Fruit fly (Drosophila melanogaster) whole organism, adult: ENCODE results near the gene CG12299.

ENCODE experiments used
- CG11617 ChIP-seq: fragments of 200-800 bp; sonication (Bioruptor generic); optimal IDR thresholded peaks from 2 replicates; lab custom pipeline; 2017; ENCODE audit warnings: mild to moderate bottlenecking, missing biosample characterization, missing genetic modification reagents, missing genetic modification characterization
- CG12768 ChIP-seq: fragments of 200-800 bp; sonication (Bioruptor generic); optimal IDR thresholded peaks from 2 replicates; lab custom pipeline; 2017; ENCODE audit warnings: missing biosample characterization, missing genetic modification characterization, mild to moderate bottlenecking, moderate library complexity, missing genetic modification reagents
- CG33017 ChIP-seq: fragments of 200-800 bp; sonication (Bioruptor generic); optimal IDR thresholded peaks from 2 replicates; lab custom pipeline; 2018; ENCODE audit warnings: missing biosample characterization, mild to moderate bottlenecking, missing genetic modification characterization, moderate library complexity
- CG7101 ChIP-seq: fragments of 200-800 bp; sonication (Bioruptor generic); optimal IDR thresholded peaks from 2 replicates; lab custom pipeline; 2018; ENCODE audit warnings: missing biosample characterization, mild to moderate bottlenecking, missing genetic modification characterization, moderate library complexity
- Clk ChIP-seq: fragments of 200-800 bp; sonication (Bioruptor generic); optimal IDR thresholded peaks from 2 replicates; lab custom pipeline; 2017; ENCODE audit warnings: missing biosample characterization, missing genetic modification characterization
- Hr96 ChIP-seq: fragments of 200-800 bp; sonication (Bioruptor generic); optimal IDR thresholded peaks from 2 replicates; lab custom pipeline; 2016; ENCODE audit warnings: missing biosample characterization, missing genetic modification characterization
- cnc ChIP-seq, 2 experiments: fragments of >200 bp; optimal IDR thresholded peaks; 2 replicates each; lab custom pipeline; 2017
- kay ChIP-seq: fragments of 200-800 bp; sonication (Bioruptor generic); peaks from one replicate; lab custom pipeline; 2016; ENCODE audit warnings: missing biosample characterization, missing genetic modification characterization, borderline replicate concordance
- pad ChIP-seq: fragments of 200-800 bp; sonication (Bioruptor generic); optimal IDR thresholded peaks from 3 replicates; lab custom pipeline; 2017; ENCODE audit warnings: missing biosample characterization, missing genetic modification characterization, mild to moderate bottlenecking, moderate library complexity, missing genetic modification reagents

DNA sequence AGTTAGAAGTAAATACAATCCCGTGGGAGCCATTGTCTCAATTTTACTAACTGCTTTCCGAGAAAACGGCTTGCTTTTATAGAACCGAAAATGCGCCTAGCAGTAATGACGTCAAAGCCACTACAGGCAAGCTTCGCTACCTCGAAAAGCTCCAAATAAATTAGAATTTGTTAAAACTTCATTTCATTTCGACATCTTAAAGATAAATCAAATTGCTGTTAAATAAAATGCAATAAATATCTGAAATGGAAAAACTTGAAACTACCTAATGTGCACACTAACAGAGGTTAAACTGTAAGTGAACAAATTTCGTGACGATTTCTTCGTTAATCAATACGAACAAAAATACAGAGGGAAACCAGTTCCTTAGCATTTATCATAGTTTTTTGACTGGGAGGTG lies 39.2 kb upstream of the CG12299 start, which contains the start of gene CG7300:
- TF ChIP-seq Clk (GFP tag; lab: Kevin White, UChicago): no peak
- TF ChIP-seq CG11617 (GFP tag; lab: Kevin White, UChicago): no peak
- no peak for TF ChIP-seq CG12768 (GFP tag; lab: Kevin White, UChicago)
- TF ChIP-seq cnc (optimal IDR thresholded peaks at IDR 0.05; lab: Kevin White, UChicago): no peak
- TF ChIP-seq CG33017 (tag; lab: Kevin White, UChicago): no peak
- TF ChIP-seq Hr96 (GFP tag; lab: Kevin White, UChicago): no peak
- no peak for TF ChIP-seq pad (GFP tag; lab: Kevin White, UChicago)
- no peak for TF ChIP-seq kay (GFP tag; lab: Kevin White, UChicago)
- TF ChIP-seq CG7101 (tag; lab: Kevin White, UChicago): no peak
